Worm (Caenorhabditis elegans) whole organism, L3 larva: ENCODE data around the gene K01A6.5.

ENCODE experiments used
- ama-1 ChIP-seq: fragments of 150-350 bp; optimal IDR thresholded peaks from 2 replicates; lab custom pipeline; 2018
- elt-3 ChIP-seq, 3 experiments: fragments of 150-350 bp in 1 of 3; sonication (generic microtip) in 2 of 3; optimal IDR thresholded peaks; 2 replicates in 2 of 3; 4 replicates in 1 of 3; lab custom pipeline; 2014 to 2017; ENCODE audit warnings: missing biosample characterization in 3 of 3, missing genetic modification characterization in 3 of 3
- lin-15B ChIP-seq: fragments of 150-350 bp; optimal IDR thresholded peaks from 2 replicates; lab custom pipeline; 2014; ENCODE audit warnings: missing biosample characterization, missing genetic modification characterization
- lin-39 ChIP-seq: fragments of 150-350 bp; optimal IDR thresholded peaks from 2 replicates; lab custom pipeline; 2018; ENCODE audit warnings: missing biosample characterization, missing genetic modification reagents, missing genetic modification characterization
- mdl-1 ChIP-seq: fragments of 150-350 bp; optimal IDR thresholded peaks from 2 replicates; lab custom pipeline; 2014; ENCODE audit warnings: missing biosample characterization, missing genetic modification characterization
- nhr-11 ChIP-seq: fragments of 150-350 bp; optimal IDR thresholded peaks from 2 replicates; lab custom pipeline; 2014; ENCODE audit warnings: missing biosample characterization, missing genetic modification characterization
- nhr-28 ChIP-seq: fragments of 150-350 bp; optimal IDR thresholded peaks from 2 replicates; lab custom pipeline; 2014; ENCODE audit warnings: missing biosample characterization, missing genetic modification characterization
- nhr-76 ChIP-seq: fragments of 150-350 bp; sonication (generic microtip); optimal IDR thresholded peaks from 5 replicates; lab custom pipeline; 2014; ENCODE audit warnings: missing biosample characterization, missing genetic modification characterization
- pqm-1 ChIP-seq: fragments of 150-350 bp; optimal IDR thresholded peaks from 2 replicates; lab custom pipeline; 2017; ENCODE audit warnings: missing biosample characterization, missing genetic modification characterization, inconsistent platforms

DNA sequence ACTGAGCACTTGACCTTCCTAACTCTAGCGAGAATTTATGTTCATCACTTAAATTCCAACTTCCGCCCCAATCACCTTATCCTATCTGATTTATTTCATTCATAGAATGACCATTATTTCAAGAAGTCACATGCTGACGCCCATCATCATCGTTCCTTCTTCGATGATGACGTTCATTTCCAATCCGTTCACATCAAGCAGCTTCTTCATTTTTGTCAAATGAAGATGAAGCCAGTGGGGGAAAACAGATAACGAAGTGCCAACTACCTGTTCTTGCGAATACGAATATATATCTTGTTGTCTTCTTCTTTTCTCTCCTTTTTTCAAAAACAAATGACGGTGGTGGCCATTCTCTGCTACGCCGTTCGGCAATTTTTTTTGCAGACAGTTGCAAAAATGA, 40.6 kb upstream of the K01A6.5 start:
- TF ChIP-seq ama-1 (lab: Kevin White, UChicago) (no peak), elt-3 (tag; optimal IDR thresholded peaks at IDR 0.05; lab: Kevin White, UChicago) (no peak), nhr-11 (tag; lab: Kevin White, UChicago) (no peak), nhr-28 (tag; lab: Kevin White, UChicago) (no peak), nhr-76 (tag; lab: Kevin White, UChicago) (no peak), mdl-1 (no peak), pqm-1 (no peak), lin-39 (no peak), lin-15B (no peak)
